Worm (Caenorhabditis elegans) whole organism, L1 larva: Measurements from ENCODE around the gene unc-132.
A peak's percentile ranks its signal among the peaks of the same experiment; 100 is the strongest.

Source experiments
- fkh-10 ChIP-seq: sonication (generic microtip); optimal IDR thresholded peaks from 2 replicates; lab custom pipeline; 2017; ENCODE audit warnings: missing biosample characterization, missing genetic modification reagents, missing genetic modification characterization
- nhr-237 ChIP-seq: fragments of 150-350 bp; optimal IDR thresholded peaks from 2 replicates; lab custom pipeline; 2014; ENCODE audit warnings: missing biosample characterization, missing genetic modification characterization
- unc-98 ChIP-seq: fragments of 200-800 bp; sonication (Bioruptor generic); IDR thresholded peaks from 2 replicates; pipeline ENCODE4 v1.3.6; 2022; ENCODE audit warnings: missing genetic modification characterization, missing compliant biosample characterization
- xbp-1 ChIP-seq: sonication (generic microtip); optimal IDR thresholded peaks from 2 replicates; lab custom pipeline; 2016; ENCODE audit warnings: missing genetic modification characterization, missing compliant biosample characterization
- ztf-4 ChIP-seq: fragments of 150-350 bp; optimal IDR thresholded peaks from 2 replicates; lab custom pipeline; 2014; ENCODE audit warnings: missing biosample characterization, missing genetic modification characterization

DNA sequence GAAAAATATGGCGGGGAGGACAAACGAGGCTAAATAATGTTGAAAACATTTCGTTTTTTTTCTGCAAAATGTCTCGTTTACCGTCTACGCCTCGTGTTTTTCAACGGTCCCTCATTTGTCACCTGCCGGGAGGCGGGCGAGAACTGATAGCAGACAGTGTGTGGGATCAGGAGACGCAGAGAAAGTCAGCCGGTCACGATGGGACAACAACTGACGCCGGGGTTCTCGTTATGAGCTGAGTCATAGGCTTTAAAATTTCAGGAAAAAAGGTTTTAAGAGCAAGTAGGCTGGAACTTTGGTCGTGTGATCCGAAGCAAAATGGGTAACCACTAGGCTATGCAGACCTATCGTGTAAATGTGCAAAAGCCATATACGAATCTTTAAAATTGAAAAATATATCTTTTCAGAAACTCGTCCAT is 1.1 kb upstream of the unc-132 start, which contains the start of gene W08A12.2:
- TF ChIP-seq nhr-237 (tag; lab: Kevin White, UChicago) (no peak), xbp-1 (tag; lab: Kevin White, UChicago) (no peak), fkh-10 (GFP tag; lab: Kevin White, UChicago) (no peak), unc-98 (peak; percentile 40; the same call in 1 of the 2 replicates), ztf-4 (tag; lab: Kevin White, UChicago) (peak; percentile 31)
